Fruit fly (Drosophila melanogaster) whole organism, wandering third instar larva: ENCODE measurements around the gene sd.

ENCODE experiments used
- CG32264 ChIP-seq: fragments of 200-800 bp; sonication (Bioruptor generic); optimal IDR thresholded peaks from 2 replicates; lab custom pipeline; 2016; ENCODE audit warnings: missing biosample characterization, missing genetic modification characterization
- Dfd ChIP-seq: fragments of >200 bp; optimal IDR thresholded peaks from 2 replicates; lab custom pipeline; 2017; ENCODE audit warnings: missing biosample characterization, missing genetic modification characterization
- GATAd ChIP-seq: sonication (Bioruptor generic); optimal IDR thresholded peaks from 2 replicates; lab custom pipeline; 2016; ENCODE audit warnings: missing biosample characterization, missing genetic modification characterization
- HLH106 ChIP-seq: fragments of 200-800 bp; optimal IDR thresholded peaks from 3 replicates; lab custom pipeline; 2019; ENCODE audit warnings: missing biosample characterization, mild to moderate bottlenecking, missing genetic modification characterization, moderate library complexity
- Hr78 ChIP-seq: fragments of >200 bp; optimal IDR thresholded peaks from 2 replicates; lab custom pipeline; 2017; ENCODE audit warnings: missing biosample characterization, missing genetic modification characterization
- Jra ChIP-seq: sonication (Bioruptor generic); optimal IDR thresholded peaks from 2 replicates; lab custom pipeline; 2016; ENCODE audit warnings: missing biosample characterization, missing genetic modification characterization
- Mio ChIP-seq: sonication (Bioruptor generic); optimal IDR thresholded peaks from 2 replicates; lab custom pipeline; 2016; ENCODE audit warnings: missing biosample characterization, missing genetic modification characterization
- Myc ChIP-seq: fragments of >200 bp; optimal IDR thresholded peaks from 2 replicates; lab custom pipeline; 2017
- N ChIP-seq: fragments of >200 bp; optimal IDR thresholded peaks from 2 replicates; lab custom pipeline; 2018; ENCODE audit warnings: missing biosample characterization, missing external identifiers, missing genetic modification characterization
- OdsH ChIP-seq: fragments of 200-800 bp; sonication (Bioruptor generic); optimal IDR thresholded peaks from 2 replicates; lab custom pipeline; 2016; ENCODE audit warnings: missing biosample characterization, mild to moderate bottlenecking, missing genetic modification characterization
- Rel ChIP-seq, 2 experiments: fragments of 200-800 bp; sonication (Bioruptor generic) in 1 of 2; optimal IDR thresholded peaks; 2 replicates in 1 of 2; 3 replicates in 1 of 2; lab custom pipeline; 2016 to 2019; ENCODE audit warnings: mild to moderate bottlenecking in 2 of 2, missing biosample characterization in 2 of 2, missing genetic modification characterization in 2 of 2, moderate library complexity in 1 of 2
- Sp1 ChIP-seq: fragments of 200-800 bp; sonication (Bioruptor generic); optimal IDR thresholded peaks from 3 replicates; lab custom pipeline; 2019; ENCODE audit warnings: missing biosample characterization, mild to moderate bottlenecking, missing genetic modification characterization, moderate library complexity
- Vsx2 ChIP-seq: fragments of 200-300, 225-300 bp; sonication (Bioruptor generic); optimal IDR thresholded peaks from 2 replicates; lab custom pipeline; 2018; ENCODE audit warnings: missing biosample characterization, missing genetic modification characterization; ENCODE audit not compliant: partially characterized antibody
- brk ChIP-seq: fragments of 200-800 bp; sonication (Bioruptor generic); optimal IDR thresholded peaks from 2 replicates; lab custom pipeline; 2016; ENCODE audit warnings: missing biosample characterization, mild to moderate bottlenecking, missing genetic modification characterization
- dl ChIP-seq, 2 experiments: fragments of 175-275, 200-275 bp in 1 of 2; fragments of 200-275 bp in 1 of 2; sonication (Bioruptor generic); optimal IDR thresholded peaks; lab custom pipeline; 2018; ENCODE audit warnings: mild to moderate bottlenecking in 2 of 2, missing biosample characterization in 2 of 2, missing genetic modification characterization in 2 of 2, moderate library complexity in 2 of 2; ENCODE audit not compliant: partially characterized antibody in 2 of 2, insufficient read depth in 1 of 2
- dmrt93B ChIP-seq: fragments of 200-800 bp; sonication (Bioruptor generic); optimal IDR thresholded peaks from 2 replicates; lab custom pipeline; 2018; ENCODE audit warnings: missing biosample characterization, mild to moderate bottlenecking, missing genetic modification characterization
- dsf ChIP-seq: sonication (Bioruptor generic); optimal IDR thresholded peaks from 2 replicates; lab custom pipeline; 2016; ENCODE audit warnings: missing biosample characterization, missing genetic modification characterization, borderline replicate concordance
- ey ChIP-seq: fragments of 200-800 bp; sonication (Bioruptor generic); optimal IDR thresholded peaks from 2 replicates; lab custom pipeline; 2016; ENCODE audit warnings: missing biosample characterization, missing genetic modification characterization
- foxo ChIP-seq, 2 experiments: fragments of 200-800 bp; sonication (Bioruptor generic); optimal IDR thresholded peaks; 2 replicates in 1 of 2; 3 replicates in 1 of 2; lab custom pipeline; 2016 to 2017; ENCODE audit warnings: missing biosample characterization in 2 of 2, missing genetic modification characterization in 2 of 2
- h ChIP-seq: fragments of 200-800 bp; sonication (Bioruptor generic); optimal IDR thresholded peaks from 3 replicates; lab custom pipeline; 2016; ENCODE audit warnings: missing biosample characterization, mild to moderate bottlenecking, missing genetic modification characterization
- jim ChIP-seq: fragments of 175-275, 200-325 bp; sonication (Bioruptor generic); optimal IDR thresholded peaks from 2 replicates; lab custom pipeline; 2016; ENCODE audit warnings: missing biosample characterization, mild to moderate bottlenecking, missing genetic modification characterization
- lola ChIP-seq: fragments of >200 bp; optimal IDR thresholded peaks from 2 replicates; lab custom pipeline; 2017; ENCODE audit warnings: missing biosample characterization, missing genetic modification characterization
- pan ChIP-seq: fragments of >200 bp; optimal IDR thresholded peaks from 2 replicates; lab custom pipeline; 2017
- psq ChIP-seq: fragments of 200-800 bp; sonication (Bioruptor generic); optimal IDR thresholded peaks from 3 replicates; lab custom pipeline; 2017; ENCODE audit warnings: missing biosample characterization, mild to moderate bottlenecking, missing genetic modification characterization, moderate library complexity
- rgr ChIP-seq: fragments of 200-800 bp; sonication (Bioruptor generic); optimal IDR thresholded peaks from 3 replicates; lab custom pipeline; 2016; ENCODE audit warnings: missing biosample characterization, mild to moderate bottlenecking, missing genetic modification characterization
- sage ChIP-seq: fragments of 200-800 bp; sonication (Bioruptor generic); optimal IDR thresholded peaks from 2 replicates; lab custom pipeline; 2016; ENCODE audit warnings: missing biosample characterization, mild to moderate bottlenecking, missing genetic modification characterization
- tai ChIP-seq: sonication (Bioruptor generic); optimal IDR thresholded peaks from 2 replicates; lab custom pipeline; 2016; ENCODE audit warnings: missing biosample characterization, missing genetic modification characterization
- usp ChIP-seq: fragments of >200 bp; optimal IDR thresholded peaks from 2 replicates; lab custom pipeline; 2017; ENCODE audit warnings: missing biosample characterization, missing genetic modification characterization
- woc ChIP-seq: sonication (Bioruptor generic); optimal IDR thresholded peaks from 2 replicates; lab custom pipeline; 2016; ENCODE audit warnings: missing biosample characterization, mild to moderate bottlenecking, missing genetic modification characterization

The sd gene

DNA sequence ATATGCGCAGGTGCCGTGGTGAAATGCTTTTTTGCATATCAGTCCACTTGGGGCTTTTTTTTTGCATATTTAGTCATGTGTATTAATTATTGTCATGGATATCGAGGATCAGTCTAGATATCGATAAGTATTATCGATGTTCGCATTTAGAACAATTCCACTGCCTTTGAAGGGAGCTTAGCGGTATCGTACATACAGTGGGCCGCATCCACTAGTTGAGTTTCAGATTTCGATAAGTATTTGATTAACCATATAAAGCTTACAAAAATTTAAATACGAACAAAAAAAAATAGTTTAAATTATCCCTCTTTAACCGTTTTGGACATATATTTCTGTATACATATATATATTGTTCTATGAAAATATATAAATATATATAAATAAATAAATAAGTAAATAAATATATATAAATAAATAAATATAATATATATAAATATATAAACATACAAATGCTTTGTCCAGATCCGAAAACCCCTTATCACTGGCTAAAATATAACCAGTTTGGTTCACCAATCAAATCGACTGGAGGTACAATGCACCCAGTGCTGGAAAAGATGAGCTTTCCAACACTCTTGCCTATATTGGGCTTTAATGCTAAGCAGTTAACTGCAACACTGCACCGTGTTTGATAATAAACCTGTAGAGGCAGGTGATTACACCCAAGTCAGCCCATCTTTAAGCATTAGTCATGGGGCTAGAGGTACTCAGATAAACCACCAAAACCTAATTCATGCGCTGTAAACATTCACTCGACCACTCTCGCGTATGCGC, 1.1 kb upstream of the sd start:
- TF ChIP-seq OdsH (GFP tag; lab: Kevin White, UChicago) (no peak), Sp1 (peak; percentile 48), HLH106 (tag; lab: Kevin White, UChicago) (peak; percentile 37), Jra (GFP tag; lab: Kevin White, UChicago) (peak; percentile 11), GATAd (GFP tag; lab: Kevin White, UChicago) (no peak), Rel (GFP tag; optimal IDR thresholded peaks at IDR 0.05; lab: Kevin White, UChicago) (no peak), Rel (tag; optimal IDR thresholded peaks at IDR 0.05; lab: Kevin White, UChicago) (peak; percentile 89), dmrt93B (GFP tag; lab: Kevin White, UChicago) (no peak), CG32264 (GFP tag; lab: Kevin White, UChicago) (no peak), foxo (GFP tag; optimal IDR thresholded peaks at IDR 0.05; lab: Kevin White, UChicago) (peak in 1 of 2 experiments; percentile 35), woc (GFP tag; lab: Kevin White, UChicago) (peak; percentile 59), psq (peak; percentile 10), rgr (peak; percentile 6)

DNA sequence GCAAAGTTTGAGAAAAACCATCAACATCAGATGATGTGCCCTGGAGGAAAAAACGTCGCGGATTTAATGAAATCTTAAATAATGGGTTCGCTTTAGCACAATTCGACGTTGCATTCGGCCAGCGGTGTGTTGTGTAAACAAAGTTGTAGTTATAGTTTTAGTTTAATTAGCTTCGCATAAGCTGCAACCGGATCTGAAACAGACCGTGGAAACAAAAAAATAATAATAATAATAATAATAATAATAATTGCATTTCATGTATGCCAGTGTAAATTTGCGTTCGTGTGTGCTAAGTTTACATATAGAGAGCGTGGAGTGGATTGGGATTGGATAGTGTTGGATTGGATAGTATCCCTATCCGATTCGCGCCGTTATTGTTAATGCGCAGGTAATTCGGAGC, 620 bp downstream of the sd start:
- TF ChIP-seq Vsx2 (GFP tag; lab: Kevin White, UChicago), result no peak
- TF ChIP-seq CG32264 (GFP tag; lab: Kevin White, UChicago), result no peak
- TF ChIP-seq dsf (GFP tag; lab: Kevin White, UChicago), result no peak
- no peak for TF ChIP-seq HLH106 (tag; lab: Kevin White, UChicago)
- TF ChIP-seq woc (GFP tag; lab: Kevin White, UChicago), result no peak
- TF ChIP-seq Jra (GFP tag; lab: Kevin White, UChicago), result no peak
- no peak for TF ChIP-seq Rel (GFP tag; optimal IDR thresholded peaks at IDR 0.05; lab: Kevin White, UChicago)
- no peak for TF ChIP-seq Rel (tag; optimal IDR thresholded peaks at IDR 0.05; lab: Kevin White, UChicago)
- TF ChIP-seq Mio (GFP tag; lab: Kevin White, UChicago), result no peak
- no peak for TF ChIP-seq Myc (lab: Kevin White, UChicago)
- no peak for TF ChIP-seq N (GFP tag; lab: Kevin White, UChicago)
- no peak for TF ChIP-seq Hr78 (GFP tag; lab: Kevin White, UChicago)
- no peak for TF ChIP-seq GATAd (GFP tag; lab: Kevin White, UChicago)
- no peak for TF ChIP-seq Dfd

DNA sequence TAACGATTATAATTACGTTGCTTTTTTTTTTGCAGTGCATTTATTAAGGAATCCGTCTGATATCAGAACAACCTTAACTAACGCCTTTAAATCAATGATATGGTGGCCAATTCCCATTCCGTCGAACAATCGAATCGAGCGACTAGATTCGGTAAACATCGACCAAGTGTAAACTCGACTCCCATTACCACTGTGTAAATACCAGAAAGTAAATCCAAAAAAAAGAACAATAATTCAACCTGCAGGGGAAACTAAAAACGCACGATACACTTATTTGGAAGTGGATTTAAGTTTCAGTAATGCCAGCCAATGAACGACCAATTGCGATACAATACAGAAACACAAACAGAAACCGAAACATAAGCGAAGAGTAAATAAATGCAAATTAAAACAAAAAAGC, 1.4 kb downstream of the sd start:
- no peak for TF ChIP-seq lola (GFP tag; lab: Kevin White, UChicago)
- no peak for TF ChIP-seq sage
- TF ChIP-seq jim (GFP tag; lab: Kevin White, UChicago), result no peak
- TF ChIP-seq tai (GFP tag; lab: Kevin White, UChicago), result no peak
- no peak for TF ChIP-seq h
- no peak for TF ChIP-seq GATAd (GFP tag; lab: Kevin White, UChicago)
- TF ChIP-seq HLH106 (tag; lab: Kevin White, UChicago), result no peak
- no peak for TF ChIP-seq Vsx2 (GFP tag; lab: Kevin White, UChicago)

DNA sequence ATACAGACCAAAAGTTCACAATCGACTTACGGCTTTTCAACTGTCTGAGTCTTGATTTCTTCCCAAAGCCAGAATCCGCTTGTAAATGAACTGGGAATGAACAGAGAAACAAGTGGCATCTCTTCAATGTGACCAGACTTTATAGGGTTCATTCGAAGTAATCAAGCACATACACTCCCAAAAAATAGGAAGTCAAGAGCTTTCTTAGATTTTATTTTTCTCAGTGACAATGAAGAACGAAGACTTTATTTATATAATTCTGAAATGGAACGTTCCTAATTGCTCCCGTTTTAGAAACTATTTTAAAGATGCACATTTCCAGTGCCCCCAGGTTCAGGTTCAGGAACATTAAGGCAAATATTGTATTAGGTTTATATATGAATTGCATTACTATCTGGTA, 3.7 kb downstream of the sd start:
- TF ChIP-seq Rel (GFP tag; optimal IDR thresholded peaks at IDR 0.05; lab: Kevin White, UChicago) (no peak), Rel (tag; optimal IDR thresholded peaks at IDR 0.05; lab: Kevin White, UChicago) (no peak), ey (GFP tag; lab: Kevin White, UChicago) (no peak), dl (GFP tag; optimal IDR thresholded peaks at IDR 0.05; lab: Kevin White, UChicago; ENCODE audit: insufficient read depth in 1 of 2, partially characterized antibody in 2 of 2) (no peak), dmrt93B (GFP tag; lab: Kevin White, UChicago) (no peak), psq (no peak), pan (lab: Kevin White, UChicago) (no peak), jim (GFP tag; lab: Kevin White, UChicago) (no peak), Dfd (no peak), usp (GFP tag; lab: Kevin White, UChicago) (no peak), brk (GFP tag; lab: Kevin White, UChicago) (no peak), HLH106 (tag; lab: Kevin White, UChicago) (no peak), h (no peak)

DNA sequence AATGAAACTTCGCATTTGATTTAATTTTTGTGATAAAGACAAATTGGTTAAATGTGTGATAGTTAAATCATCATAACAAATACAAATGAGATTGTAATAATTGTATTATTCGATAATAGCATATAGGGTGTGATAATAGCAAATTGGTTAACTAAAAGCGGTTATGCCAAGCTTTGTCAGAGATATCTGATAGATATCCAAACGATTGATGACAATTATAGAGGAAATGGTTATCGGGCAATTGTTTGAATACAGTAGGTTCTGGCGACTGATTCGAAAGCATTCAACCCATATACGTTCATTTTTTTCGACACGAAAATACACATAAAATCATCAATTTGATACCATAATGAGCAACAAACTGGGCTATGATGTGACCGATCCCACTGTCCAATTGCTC, 5.1 kb downstream of the sd start, which contains the start of gene CG8509:
Gene CG8509, plus strand, starts transcription at position 301 of the 400 bp plus-strand sequence.
- TF ChIP-seq Jra (GFP tag; lab: Kevin White, UChicago) (no peak), Rel (GFP tag; optimal IDR thresholded peaks at IDR 0.05; lab: Kevin White, UChicago) (no peak), Rel (tag; optimal IDR thresholded peaks at IDR 0.05; lab: Kevin White, UChicago) (no peak), Sp1 (no peak), brk (GFP tag; lab: Kevin White, UChicago) (no peak)
